Worm (Caenorhabditis elegans): ENCODE data around the gene C05D12.3.
"Not testable (repeated sequence)": the region's sequence is repeated elsewhere in the genome, so short reads cannot be mapped to it uniquely, and the experiment has no call there.

DNA sequence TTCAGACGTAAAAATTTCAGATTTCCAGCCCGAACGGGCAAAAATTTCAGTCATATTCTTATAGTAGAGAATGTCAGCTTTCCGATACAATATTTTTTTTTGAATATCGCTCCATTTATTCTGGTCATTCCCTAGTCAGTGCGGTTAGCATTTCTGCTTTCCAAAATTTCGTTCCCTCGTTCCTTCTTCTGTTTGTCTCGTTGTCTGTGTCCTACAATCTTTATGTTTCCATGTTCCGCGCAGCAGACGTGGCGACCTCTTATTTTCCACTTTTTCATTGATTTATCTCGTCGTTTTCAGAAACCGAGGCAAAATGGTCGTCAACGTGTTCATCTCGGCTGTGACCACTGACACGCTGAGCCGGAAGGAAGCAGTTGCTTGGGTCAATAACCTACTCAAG is 17.4 kb downstream of the C05D12.3 start, which contains the start of gene ebp-2:
- TF ChIP-seq sptf-1 (tag; optimal IDR thresholded peaks at IDR 0.05); unc-39 (tag; optimal IDR thresholded peaks at IDR 0.05); lin-13 (tag; optimal IDR thresholded peaks at IDR 0.05); unc-62 (GFP tag; optimal IDR thresholded peaks at IDR 0.05); ztf-11 (tag; optimal IDR thresholded peaks at IDR 0.05); pha-4 (tag; optimal IDR thresholded peaks at IDR 0.05); nhr-12 (tag; optimal IDR thresholded peaks at IDR 0.05); mep-1 (tag; optimal IDR thresholded peaks at IDR 0.05); nhr-28 (tag; optimal IDR thresholded peaks at IDR 0.05); blmp-1 (tag; optimal IDR thresholded peaks at IDR 0.05); mab-5 (tag; optimal IDR thresholded peaks at IDR 0.05): not testable (repeated sequence)

All from whole organism, mixed stage, embryonic.